Fruit fly (Drosophila melanogaster) whole organism, prepupa: ENCODE measurements around the gene CG14543.

Source experiments
- CG10631 ChIP-seq: fragments of 200-800 bp; sonication (Bioruptor generic); optimal IDR thresholded peaks from 2 replicates; lab custom pipeline; 2016; ENCODE audit warnings: missing biosample characterization, missing genetic modification characterization
- CG10669 ChIP-seq: fragments of 200-800 bp; sonication (Bioruptor generic); optimal IDR thresholded peaks from 3 replicates; lab custom pipeline; 2018; ENCODE audit warnings: missing biosample characterization, mild to moderate bottlenecking, missing genetic modification characterization, moderate library complexity
- CG11762 ChIP-seq: fragments of 200-800 bp; sonication (Bioruptor generic); optimal IDR thresholded peaks from 3 replicates; lab custom pipeline; 2016; ENCODE audit warnings: missing biosample characterization, missing genetic modification characterization; ENCODE audit not compliant: insufficient read depth
- CG11902 ChIP-seq: fragments of 200-800 bp; sonication (Bioruptor generic); optimal IDR thresholded peaks from 3 replicates; lab custom pipeline; 2016; ENCODE audit warnings: missing biosample characterization, missing genetic modification characterization
- CG15336 ChIP-seq: fragments of 200-800 bp; sonication (Bioruptor generic); IDR thresholded peaks from 2 replicates; pipeline ENCODE4 v1.3.6; 2022; ENCODE audit warnings: missing biosample characterization, missing genetic modification characterization
- CG1621 ChIP-seq: fragments of 200-800 bp; sonication (Bioruptor generic); optimal IDR thresholded peaks from 3 replicates; lab custom pipeline; 2018; ENCODE audit warnings: missing biosample characterization, mild to moderate bottlenecking, missing genetic modification characterization
- CG3032 ChIP-seq: fragments of 200-800 bp; optimal IDR thresholded peaks from 2 replicates; lab custom pipeline; 2019; ENCODE audit warnings: missing biosample characterization, mild to moderate bottlenecking, missing genetic modification characterization, moderate library complexity
- CG31627 ChIP-seq: fragments of 200-800 bp; sonication (Bioruptor generic); optimal IDR thresholded peaks from 3 replicates; lab custom pipeline; 2016; ENCODE audit warnings: missing biosample characterization, missing genetic modification characterization
- CG34406 ChIP-seq: fragments of 200-800 bp; sonication (Bioruptor generic); optimal IDR thresholded peaks from 3 replicates; lab custom pipeline; 2016; ENCODE audit warnings: missing biosample characterization, missing genetic modification characterization
- CG3919 ChIP-seq: fragments of 200-800 bp; sonication (Bioruptor generic); optimal IDR thresholded peaks from 3 replicates; lab custom pipeline; 2016; ENCODE audit warnings: missing biosample characterization, missing genetic modification characterization
- CG4318 ChIP-seq: fragments of 200-800 bp; sonication (Bioruptor generic); optimal IDR thresholded peaks from 3 replicates; lab custom pipeline; 2017; ENCODE audit warnings: missing biosample characterization, mild to moderate bottlenecking, missing genetic modification characterization
- CG6163 ChIP-seq: fragments of 200-800 bp; sonication (Bioruptor generic); IDR thresholded peaks from 3 replicates; pipeline ENCODE4 v1.3.6; 2022; ENCODE audit warnings: missing biosample characterization, missing genetic modification characterization
- CG6276 ChIP-seq: fragments of 200-800 bp; sonication (Bioruptor generic); optimal IDR thresholded peaks from 2 replicates; lab custom pipeline; 2017; ENCODE audit warnings: missing biosample characterization, mild to moderate bottlenecking, missing genetic modification characterization
- CG6792 ChIP-seq: fragments of 200-800 bp; sonication (Bioruptor generic); optimal IDR thresholded peaks from 3 replicates; lab custom pipeline; 2016; ENCODE audit warnings: missing biosample characterization, missing genetic modification characterization
- CG6808 ChIP-seq: fragments of 200-800 bp; sonication (Bioruptor generic); optimal IDR thresholded peaks from 3 replicates; lab custom pipeline; 2017; ENCODE audit warnings: missing biosample characterization, missing genetic modification characterization, mild to moderate bottlenecking, moderate library complexity, missing genetic modification reagents
- CG6854 ChIP-seq: fragments of 200-800 bp; sonication (Bioruptor generic); optimal IDR thresholded peaks from 2 replicates; lab custom pipeline; 2017; ENCODE audit warnings: missing biosample characterization, mild to moderate bottlenecking, missing genetic modification characterization
- CG7368 ChIP-seq: fragments of 200-800 bp; sonication (Bioruptor generic); optimal IDR thresholded peaks from 3 replicates; lab custom pipeline; 2016; ENCODE audit warnings: missing biosample characterization, missing genetic modification characterization
- CG8119 ChIP-seq: fragments of 200-800 bp; sonication (Bioruptor generic); IDR thresholded peaks from 3 replicates; pipeline ENCODE4 v1.3.6; 2022; ENCODE audit warnings: missing biosample characterization, missing genetic modification characterization
- CG8319 ChIP-seq: fragments of 200-800 bp; sonication (Bioruptor generic); optimal IDR thresholded peaks from 3 replicates; lab custom pipeline; 2016; ENCODE audit warnings: missing biosample characterization, missing genetic modification characterization
- CG8632 ChIP-seq: fragments of 200-800 bp; sonication (Bioruptor generic); optimal IDR thresholded peaks from 3 replicates; lab custom pipeline; 2016; ENCODE audit warnings: missing biosample characterization, missing genetic modification characterization
- CG9139 ChIP-seq: fragments of 200-800 bp; sonication (Bioruptor generic); optimal IDR thresholded peaks from 3 replicates; lab custom pipeline; 2017; ENCODE audit warnings: missing biosample characterization, mild to moderate bottlenecking, missing genetic modification characterization
- Eip75B ChIP-seq: fragments of 200-800 bp; sonication (Bioruptor generic); optimal IDR thresholded peaks from 3 replicates; lab custom pipeline; 2016; ENCODE audit warnings: missing biosample characterization, missing genetic modification characterization
- Eip93F ChIP-seq: fragments of 200-800 bp; sonication (Bioruptor generic); optimal IDR thresholded peaks from 2 replicates; lab custom pipeline; 2016; ENCODE audit warnings: missing biosample characterization, mild to moderate bottlenecking, missing genetic modification characterization
- Ets21C ChIP-seq: fragments of 200-800 bp; sonication (Bioruptor generic); optimal IDR thresholded peaks from 3 replicates; lab custom pipeline; 2016; ENCODE audit warnings: missing biosample characterization, missing genetic modification characterization
- Ets96B ChIP-seq: fragments of 200-800 bp; optimal IDR thresholded peaks from 2 replicates; lab custom pipeline; 2019; ENCODE audit warnings: missing biosample characterization, mild to moderate bottlenecking, missing genetic modification characterization, moderate library complexity
- Lpt ChIP-seq: fragments of 200-800 bp; sonication (Bioruptor generic); optimal IDR thresholded peaks from 3 replicates; lab custom pipeline; 2016; ENCODE audit warnings: missing biosample characterization, missing genetic modification characterization
- Sox102F ChIP-seq: fragments of 200-800 bp; sonication (Bioruptor generic); optimal IDR thresholded peaks from 2 replicates; lab custom pipeline; 2016; ENCODE audit warnings: missing biosample characterization, mild to moderate bottlenecking, missing genetic modification characterization
- Sox14 ChIP-seq: fragments of 200-800 bp; sonication (Bioruptor generic); optimal IDR thresholded peaks from 3 replicates; lab custom pipeline; 2016; ENCODE audit warnings: missing biosample characterization, missing genetic modification characterization
- Sox15 ChIP-seq: fragments of 200-800 bp; sonication (Bioruptor generic); optimal IDR thresholded peaks from 3 replicates; lab custom pipeline; 2016; ENCODE audit warnings: missing biosample characterization, missing genetic modification characterization
- achi ChIP-seq: fragments of 200-800 bp; sonication (Bioruptor generic); optimal IDR thresholded peaks from 3 replicates; lab custom pipeline; 2016; ENCODE audit warnings: missing biosample characterization, missing genetic modification characterization
- acj6 ChIP-seq: fragments of 200-800 bp; sonication (Bioruptor generic); optimal IDR thresholded peaks from 3 replicates; lab custom pipeline; 2016; ENCODE audit warnings: missing biosample characterization, missing genetic modification characterization
- cyc ChIP-seq: fragments of 200-800 bp; sonication (Bioruptor generic); optimal IDR thresholded peaks from 3 replicates; lab custom pipeline; 2016; ENCODE audit warnings: missing biosample characterization, missing genetic modification characterization
- dac ChIP-seq: fragments of 200-800 bp; sonication (Bioruptor generic); optimal IDR thresholded peaks from 2 replicates; lab custom pipeline; 2017; ENCODE audit warnings: missing biosample characterization, mild to moderate bottlenecking, missing genetic modification characterization
- dsx ChIP-seq: fragments of 200-800 bp; optimal IDR thresholded peaks from 3 replicates; lab custom pipeline; 2019; ENCODE audit warnings: missing biosample characterization, mild to moderate bottlenecking, missing genetic modification characterization, moderate library complexity; ENCODE audit not compliant: poor library complexity, severe bottlenecking
- eg ChIP-seq: fragments of 200-800 bp; sonication (Bioruptor generic); IDR thresholded peaks from 3 replicates; pipeline ENCODE4 v1.3.6; 2022; ENCODE audit warnings: missing biosample characterization, missing genetic modification characterization
- fd59A ChIP-seq: fragments of 200-800 bp; sonication (Bioruptor generic); optimal IDR thresholded peaks from 2 replicates; lab custom pipeline; 2017; ENCODE audit warnings: missing biosample characterization, mild to moderate bottlenecking, missing genetic modification characterization, missing genetic modification reagents
- fkh ChIP-seq: fragments of 200-800 bp; sonication (Bioruptor generic); optimal IDR thresholded peaks from 3 replicates; lab custom pipeline; 2017; ENCODE audit warnings: missing biosample characterization, mild to moderate bottlenecking, missing genetic modification characterization, moderate library complexity
- lz ChIP-seq: fragments of 200-800 bp; sonication (Bioruptor generic); optimal IDR thresholded peaks from 3 replicates; lab custom pipeline; 2016; ENCODE audit warnings: missing biosample characterization, missing genetic modification characterization
- net ChIP-seq: fragments of 200-800 bp; sonication (Bioruptor generic); optimal IDR thresholded peaks from 3 replicates; lab custom pipeline; 2016; ENCODE audit warnings: missing biosample characterization, missing genetic modification characterization
- pdm3 ChIP-seq: fragments of 200-800 bp; sonication (Bioruptor generic); optimal IDR thresholded peaks from 3 replicates; lab custom pipeline; 2016; ENCODE audit warnings: missing biosample characterization, missing genetic modification characterization
- salr ChIP-seq, 2 experiments: fragments of 200-800 bp; sonication (Bioruptor generic); optimal IDR thresholded peaks; 3 replicates each; lab custom pipeline; 2016 to 2018; ENCODE audit warnings: missing biosample characterization in 2 of 2, missing genetic modification characterization in 2 of 2, mild to moderate bottlenecking in 1 of 2
- spab ChIP-seq: fragments of 200-800 bp; sonication (Bioruptor generic); optimal IDR thresholded peaks from 2 replicates; lab custom pipeline; 2017; ENCODE audit warnings: missing biosample characterization, mild to moderate bottlenecking, missing genetic modification characterization, missing genetic modification reagents
- ss ChIP-seq, 2 experiments: fragments of 200-800 bp; sonication (Bioruptor generic); optimal IDR thresholded peaks; 2 replicates in 1 of 2; 3 replicates in 1 of 2; lab custom pipeline; 2017 to 2018; ENCODE audit warnings: mild to moderate bottlenecking in 2 of 2, missing biosample characterization in 2 of 2, missing genetic modification characterization in 2 of 2, moderate library complexity in 1 of 2
- topi ChIP-seq: fragments of 200-800 bp; sonication (Bioruptor generic); optimal IDR thresholded peaks from 3 replicates; lab custom pipeline; 2016; ENCODE audit warnings: missing biosample characterization, missing genetic modification characterization
- vri ChIP-seq: fragments of 200-800 bp; sonication (Bioruptor generic); optimal IDR thresholded peaks from 3 replicates; lab custom pipeline; 2016; ENCODE audit warnings: missing biosample characterization, mild to moderate bottlenecking, missing genetic modification characterization

CG14543 gene

dm6 chr3R:26017771-26018731 is 38.4 kb upstream of the CG14543 start (continued):
- TF ChIP-seq cyc (peak; percentile 73), eg (GFP tag; lab: Robert Waterston, UW) (peak; percentile 68), achi (GFP tag; lab: Kevin White, UChicago) (peak; percentile 93), CG6276 (GFP tag; lab: Kevin White, UChicago) (peak; percentile 75), CG15336 (GFP tag; lab: Robert Waterston, UW) (peak; percentile 85), Eip75B (GFP tag; lab: Kevin White, UChicago) (peak; percentile 68), CG10669 (GFP tag; lab: Kevin White, UChicago) (peak; percentile 88), topi (GFP tag; lab: Kevin White, UChicago) (peak; percentile 84), net (peak; percentile 90), CG8119 (GFP tag; lab: Robert Waterston, UW) (peak; percentile 90), CG11902 (GFP tag; lab: Kevin White, UChicago) (peak; percentile 85)

- peak; percentile 52 for TF ChIP-seq CG3919 (GFP tag; lab: Kevin White, UChicago)
- no peak for TF ChIP-seq Ets21C
- peak; percentile 70 for TF ChIP-seq CG10631 (GFP tag; lab: Kevin White, UChicago)
- no peak for TF ChIP-seq CG6792
- TF ChIP-seq ss (GFP tag; optimal IDR thresholded peaks at IDR 0.05; lab: Kevin White, UChicago) = no peak
- peak; percentile 64 for TF ChIP-seq Ets96B
- TF ChIP-seq fd59A (GFP tag; lab: Kevin White, UChicago) = no peak
- peak in 1 of 2 experiments; percentile 53 for TF ChIP-seq salr (GFP tag; optimal IDR thresholded peaks at IDR 0.05; lab: Kevin White, UChicago)
- peak; percentile 81 for TF ChIP-seq CG6163
- TF ChIP-seq Eip75B (GFP tag; lab: Kevin White, UChicago) = no peak
- TF ChIP-seq CG31627 (GFP tag; lab: Kevin White, UChicago) = no peak
- TF ChIP-seq CG11902 (GFP tag; lab: Kevin White, UChicago) = no peak
- TF ChIP-seq CG11762 (GFP tag; lab: Kevin White, UChicago) = peak; percentile 0
- no peak for TF ChIP-seq lz (GFP tag; lab: Kevin White, UChicago)
- peak; percentile 67 for TF ChIP-seq Lpt (GFP tag; lab: Kevin White, UChicago)
- TF ChIP-seq CG6854 (GFP tag; lab: Kevin White, UChicago) = no peak
- peak; percentile 0 for TF ChIP-seq CG10669 (GFP tag; lab: Kevin White, UChicago)
- TF ChIP-seq acj6 (GFP tag; lab: Kevin White, UChicago) = peak; percentile 45
- no peak for TF ChIP-seq topi (GFP tag; lab: Kevin White, UChicago)
- peak; percentile 63 for TF ChIP-seq dac (GFP tag; lab: Kevin White, UChicago)
- peak; percentile 20 for TF ChIP-seq pdm3 (GFP tag; lab: Kevin White, UChicago)
- no peak for TF ChIP-seq vri (GFP tag; lab: Kevin White, UChicago)
- TF ChIP-seq CG8319 (GFP tag; lab: Kevin White, UChicago) = no peak
- peak; percentile 69 for TF ChIP-seq achi (GFP tag; lab: Kevin White, UChicago)
- TF ChIP-seq CG15336 (GFP tag; lab: Robert Waterston, UW) = peak; percentile 95
- no peak for TF ChIP-seq fkh
- no peak for TF ChIP-seq CG7368 (GFP tag; lab: Kevin White, UChicago)
- peak; percentile 19 for TF ChIP-seq Sox14 (GFP tag; lab: Kevin White, UChicago)
- no peak for TF ChIP-seq CG34406
- no peak for TF ChIP-seq Sox102F (GFP tag; lab: Kevin White, UChicago)
- TF ChIP-seq spab (GFP tag; lab: Kevin White, UChicago) = peak; percentile 20
- peak; percentile 10 for TF ChIP-seq CG8632
- peak; percentile 39 for TF ChIP-seq net
- TF ChIP-seq eg (GFP tag; lab: Robert Waterston, UW) = peak; percentile 86
- TF ChIP-seq CG6808 = peak; percentile 23
- no peak for TF ChIP-seq Eip93F (GFP tag; lab: Kevin White, UChicago)
- TF ChIP-seq cyc = no peak
- TF ChIP-seq Sox15 (GFP tag; lab: Kevin White, UChicago) = no peak
- TF ChIP-seq CG9139 (GFP tag; lab: Kevin White, UChicago) = no peak
- peak; percentile 85 for TF ChIP-seq CG6276 (GFP tag; lab: Kevin White, UChicago)
- TF ChIP-seq dsx (GFP tag; lab: Kevin White, UChicago) = no peak
- TF ChIP-seq CG3032 (tag; lab: Kevin White, UChicago) = peak; percentile 37
- peak; percentile 81 for TF ChIP-seq CG4318
- TF ChIP-seq CG1621 = no peak
Measured at dm6 chr3R:26019232-26019631, 37.2 kb upstream of the CG14543 start.
